Worm (Caenorhabditis elegans) whole organism, late embryonic: Measurements from ENCODE around the gene Y54G2A.36.

Experiments used
- ama-1 ChIP-seq: fragments of 150-350 bp; optimal IDR thresholded peaks from 2 replicates; lab custom pipeline; 2014
- ceh-30 ChIP-seq: fragments of 150-350 bp; optimal IDR thresholded peaks from 2 replicates; lab custom pipeline; 2014; ENCODE audit warnings: missing biosample characterization, missing genetic modification characterization
- ceh-34 ChIP-seq: sonication (generic microtip); optimal IDR thresholded peaks from 2 replicates; lab custom pipeline; 2016; ENCODE audit warnings: mild to moderate bottlenecking, missing genetic modification characterization, missing compliant biosample characterization
- dmd-4 ChIP-seq: sonication (generic microtip); optimal IDR thresholded peaks from 2 replicates; lab custom pipeline; 2016; ENCODE audit warnings: borderline replicate concordance, missing genetic modification characterization, missing compliant biosample characterization
- dve-1 ChIP-seq: sonication (generic microtip); optimal IDR thresholded peaks from 2 replicates; lab custom pipeline; 2017; ENCODE audit warnings: antibody characterized with exemption, mild to moderate bottlenecking, missing genetic modification characterization, missing compliant biosample characterization
- fkh-10 ChIP-seq: fragments of 150-350 bp; optimal IDR thresholded peaks from 2 replicates; lab custom pipeline; 2014; ENCODE audit warnings: missing biosample characterization, missing genetic modification reagents, missing genetic modification characterization
- nhr-11 ChIP-seq: fragments of 150-350 bp; optimal IDR thresholded peaks from 2 replicates; lab custom pipeline; 2014; ENCODE audit warnings: missing biosample characterization, missing genetic modification characterization
- npax-4 ChIP-seq: sonication (generic microtip); optimal IDR thresholded peaks from 2 replicates; lab custom pipeline; 2016; ENCODE audit warnings: missing genetic modification characterization, missing compliant biosample characterization
- pag-3 ChIP-seq: sonication (generic microtip); optimal IDR thresholded peaks from 2 replicates; lab custom pipeline; 2016; ENCODE audit warnings: missing compliant biosample characterization, missing genetic modification characterization, borderline replicate concordance
- pat-9 ChIP-seq: fragments of 200-800 bp; sonication (Bioruptor generic); optimal IDR thresholded peaks from 2 replicates; lab custom pipeline; 2018; ENCODE audit warnings: mild to moderate bottlenecking, missing genetic modification characterization, moderate library complexity, missing compliant biosample characterization
- pha-4 ChIP-seq: fragments of 150-350 bp; optimal IDR thresholded peaks from 2 replicates; lab custom pipeline; 2018; ENCODE audit warnings: missing biosample characterization, missing genetic modification reagents, missing genetic modification characterization
- sox-4 ChIP-seq: sonication (generic microtip); optimal IDR thresholded peaks from 2 replicates; lab custom pipeline; 2017; ENCODE audit warnings: mild to moderate bottlenecking, missing genetic modification characterization, inconsistent platforms, missing compliant biosample characterization
- unc-86 ChIP-seq: sonication (generic microtip); optimal IDR thresholded peaks from 2 replicates; lab custom pipeline; 2016; ENCODE audit warnings: missing genetic modification characterization, missing compliant biosample characterization

DNA sequence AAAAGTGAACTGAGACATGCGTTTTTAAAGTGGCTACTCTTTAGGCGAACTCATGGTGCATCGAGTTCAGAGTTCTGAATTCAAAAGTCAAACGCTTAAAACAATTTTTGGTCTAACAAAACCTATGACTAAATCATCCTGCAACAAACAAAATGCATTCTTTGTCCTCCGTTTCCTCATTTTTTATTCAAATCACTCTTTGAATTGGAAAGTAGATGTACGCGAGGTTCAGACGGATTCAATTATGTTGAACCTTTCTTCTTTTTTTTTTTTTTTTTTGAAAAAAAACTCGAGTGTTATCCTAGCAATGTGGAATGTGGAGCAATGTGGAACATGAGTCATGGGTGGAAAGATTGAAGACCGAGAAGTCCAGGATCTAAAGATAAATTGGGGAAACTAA is 38.8 kb upstream of the Y54G2A.36 start:
- no peak for TF ChIP-seq ceh-34
- no peak for TF ChIP-seq pha-4
- no peak for TF ChIP-seq dve-1
- TF ChIP-seq ama-1: no peak
- TF ChIP-seq nhr-11 (tag; lab: Kevin White, UChicago): no peak
- TF ChIP-seq dmd-4: no peak
- TF ChIP-seq pat-9: no peak
- no peak for TF ChIP-seq ceh-30 (tag; lab: Kevin White, UChicago)
- TF ChIP-seq npax-4 (tag; lab: Kevin White, UChicago): no peak
- no peak for TF ChIP-seq fkh-10
- TF ChIP-seq pag-3 (tag; lab: Kevin White, UChicago): no peak
- no peak for TF ChIP-seq sox-4
- no peak for TF ChIP-seq unc-86 (tag; lab: Kevin White, UChicago)
